Worm (Caenorhabditis elegans): ENCODE measurements around the gene ZK418.6.

ZK418.6 gene

ce11 chrIII:7067385-7067896 is 11.2 kb downstream of the ZK418.6 start, which contains the start of gene ger-1:
Gene ger-1 (minus strand): TSS chrIII:7067477.
- no peak for TF ChIP-seq ref-1 (GFP tag; conservative IDR thresholded peaks at IDR 0.05)

DNA sequence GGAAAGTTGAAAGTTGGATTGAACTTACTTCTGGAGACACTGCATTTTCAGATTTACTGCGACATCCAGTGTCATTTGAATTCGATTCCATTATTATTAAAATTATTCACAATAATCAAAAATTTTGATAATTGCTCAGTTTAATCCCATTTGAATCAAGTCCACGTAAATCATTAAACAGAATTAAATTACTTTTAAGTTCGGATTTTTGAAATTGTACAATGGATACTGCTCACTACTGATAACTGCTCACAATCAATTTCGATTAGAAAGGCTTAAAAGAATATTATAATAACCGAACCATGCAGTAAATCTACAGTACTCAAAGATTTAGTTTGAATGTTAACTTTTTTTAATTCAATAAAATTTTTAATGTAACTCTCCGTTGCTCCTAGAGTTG is 14.5 kb downstream of the ZK418.6 start, which contains the start of gene R01H2.4:
R01H2.4 (minus strand) TSS at position 101 of the 400 bp plus-strand sequence.
- no peak for TF ChIP-seq ref-1 (GFP tag; conservative IDR thresholded peaks at IDR 0.05)
- TF ChIP-seq cog-1 (tag; optimal IDR thresholded peaks at IDR 0.05): no peak
- TF ChIP-seq klf-2 (GFP tag; conservative IDR thresholded peaks at IDR 0.05): no peak
- TF ChIP-seq med-1 (GFP tag; optimal IDR thresholded peaks at IDR 0.05; ENCODE audit: insufficient read depth): no peak
- no peak for TF ChIP-seq flt-1 (GFP tag; IDR thresholded peaks at IDR 0.05)
- TF ChIP-seq tab-1 (GFP tag; IDR thresholded peaks at IDR 0.05): no peak
- TF ChIP-seq ztf-29 (GFP tag; IDR thresholded peaks at IDR 0.05): no peak
- TF ChIP-seq ztf-23 (GFP tag; IDR thresholded peaks at IDR 0.05): no peak
- TF ChIP-seq T22C8.4 (GFP tag; IDR thresholded peaks at IDR 0.05): no peak

DNA sequence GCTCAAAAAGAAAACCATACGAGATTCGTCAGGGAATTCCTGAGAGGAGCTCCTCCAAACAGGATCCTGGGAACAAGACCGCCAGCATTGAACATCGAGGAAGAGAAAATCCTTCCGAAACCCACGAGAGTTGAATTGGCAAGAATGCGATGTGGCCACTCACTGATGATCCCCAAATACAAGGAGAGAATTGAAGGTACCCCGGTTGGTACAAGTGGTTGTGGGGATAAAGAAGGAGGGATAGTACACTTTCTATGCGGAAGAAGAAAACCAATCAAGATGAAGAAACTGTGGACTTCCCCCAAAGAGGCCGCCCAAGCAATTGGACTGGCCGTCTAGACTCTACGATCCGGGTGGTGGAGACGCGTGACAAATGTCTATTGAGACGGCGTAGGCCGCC is 15.6 kb downstream of the ZK418.6 start:
- TF ChIP-seq tab-1 (GFP tag; IDR thresholded peaks at IDR 0.05) (no peak), med-1 (GFP tag; optimal IDR thresholded peaks at IDR 0.05; ENCODE audit: insufficient read depth) (no peak), ref-1 (GFP tag; conservative IDR thresholded peaks at IDR 0.05) (no peak), klf-2 (GFP tag; conservative IDR thresholded peaks at IDR 0.05) (no peak)

ce11 chrIII:7062580-7062979 is 16.1 kb downstream of the ZK418.6 start, which contains the start of gene R01H2.1:
Gene R01H2.1 (plus strand): TSS chrIII:7062880.
- TF ChIP-seq ref-1 (GFP tag; conservative IDR thresholded peaks at IDR 0.05) (no peak), cog-1 (tag; optimal IDR thresholded peaks at IDR 0.05) (no peak)

DNA sequence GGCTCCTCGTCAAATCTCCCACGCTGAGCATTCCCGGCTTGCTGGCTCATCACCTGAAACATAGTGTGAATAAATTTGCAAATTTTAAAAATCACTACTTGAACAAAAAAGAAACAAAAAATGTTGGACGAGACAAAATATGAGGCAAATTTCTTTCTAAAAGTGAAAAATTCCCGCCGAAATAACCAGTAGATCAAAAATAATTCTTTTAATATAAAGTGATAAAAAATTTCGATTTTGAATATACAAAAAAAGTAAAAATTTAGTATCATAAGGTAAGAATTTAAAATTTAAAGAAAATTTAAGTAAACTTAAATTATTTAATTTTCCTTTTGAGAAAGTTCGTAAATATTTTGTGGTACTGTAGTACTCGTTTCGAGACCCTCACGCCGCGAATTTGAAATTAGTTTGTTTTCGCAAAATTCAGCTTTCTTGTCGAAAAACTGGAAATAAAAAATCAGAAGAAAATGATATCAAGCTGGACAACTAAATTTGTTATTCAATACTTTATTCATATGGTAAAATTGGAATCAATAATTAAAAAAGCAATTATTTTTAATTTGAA is 18.0 kb downstream of the ZK418.6 start, which contains the start of gene egg-2:
egg-2 (minus strand) TSS at position 53 of the 565 bp plus-strand sequence.
- no peak for TF ChIP-seq cog-1 (tag; optimal IDR thresholded peaks at IDR 0.05)
- TF ChIP-seq T22C8.4 (GFP tag; IDR thresholded peaks at IDR 0.05): no peak
- TF ChIP-seq flt-1 (GFP tag; IDR thresholded peaks at IDR 0.05): no peak
- TF ChIP-seq ref-1 (GFP tag; conservative IDR thresholded peaks at IDR 0.05): no peak
- TF ChIP-seq tab-1 (GFP tag; IDR thresholded peaks at IDR 0.05): no peak
- no peak for TF ChIP-seq klf-2 (GFP tag; conservative IDR thresholded peaks at IDR 0.05)
- TF ChIP-seq med-1 (GFP tag; optimal IDR thresholded peaks at IDR 0.05; ENCODE audit: insufficient read depth): no peak
- TF ChIP-seq ztf-29 (GFP tag; IDR thresholded peaks at IDR 0.05): no peak
- TF ChIP-seq ztf-23 (GFP tag; IDR thresholded peaks at IDR 0.05): no peak

DNA sequence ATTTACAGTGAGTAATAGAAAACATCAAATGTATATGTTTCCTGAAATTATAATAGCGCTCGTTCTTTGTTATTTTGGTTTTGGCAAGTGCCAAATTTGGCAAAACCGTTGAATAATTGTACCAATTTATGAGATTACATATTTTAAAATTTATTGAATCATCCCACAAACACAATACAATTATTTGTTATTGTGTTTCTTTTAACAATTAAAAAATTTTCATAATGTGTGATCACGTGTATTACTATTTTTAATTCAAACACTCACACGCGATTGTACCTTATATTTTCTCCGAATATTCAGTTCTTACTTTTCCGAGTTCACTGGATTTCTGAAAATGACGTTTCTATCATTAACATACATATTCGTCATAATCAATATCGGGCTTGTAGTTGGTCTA is 22.4 kb downstream of the ZK418.6 start, which contains the start of gene R01H2.2:
R01H2.2 (plus strand) TSS at position 301 of the 400 bp plus-strand sequence.
- no peak for TF ChIP-seq flt-1 (GFP tag; IDR thresholded peaks at IDR 0.05)
- TF ChIP-seq ref-1 (GFP tag; conservative IDR thresholded peaks at IDR 0.05): no peak
- no peak for TF ChIP-seq ztf-29 (GFP tag; IDR thresholded peaks at IDR 0.05)
- TF ChIP-seq T22C8.4 (GFP tag; IDR thresholded peaks at IDR 0.05): no peak
- no peak for TF ChIP-seq tab-1 (GFP tag; IDR thresholded peaks at IDR 0.05)
- no peak for TF ChIP-seq ztf-23 (GFP tag; IDR thresholded peaks at IDR 0.05)
- no peak for TF ChIP-seq klf-2 (GFP tag; conservative IDR thresholded peaks at IDR 0.05)
- TF ChIP-seq med-1 (GFP tag; optimal IDR thresholded peaks at IDR 0.05; ENCODE audit: insufficient read depth): no peak
- no peak for TF ChIP-seq cog-1 (tag; optimal IDR thresholded peaks at IDR 0.05)

ce11 chrIII:7045643-7046042 is 33.0 kb downstream of the ZK418.6 start, which contains the start of gene R01H2.7:
Gene R01H2.7 (minus strand): TSS chrIII:7045743.
- TF ChIP-seq T22C8.4 (GFP tag; IDR thresholded peaks at IDR 0.05) (no peak), cog-1 (tag; optimal IDR thresholded peaks at IDR 0.05) (no peak), klf-2 (GFP tag; conservative IDR thresholded peaks at IDR 0.05) (no peak), ztf-23 (GFP tag; IDR thresholded peaks at IDR 0.05) (no peak), tab-1 (GFP tag; IDR thresholded peaks at IDR 0.05) (no peak), ztf-29 (GFP tag; IDR thresholded peaks at IDR 0.05) (no peak), flt-1 (GFP tag; IDR thresholded peaks at IDR 0.05) (no peak), med-1 (GFP tag; optimal IDR thresholded peaks at IDR 0.05; ENCODE audit: insufficient read depth) (no peak)

DNA sequence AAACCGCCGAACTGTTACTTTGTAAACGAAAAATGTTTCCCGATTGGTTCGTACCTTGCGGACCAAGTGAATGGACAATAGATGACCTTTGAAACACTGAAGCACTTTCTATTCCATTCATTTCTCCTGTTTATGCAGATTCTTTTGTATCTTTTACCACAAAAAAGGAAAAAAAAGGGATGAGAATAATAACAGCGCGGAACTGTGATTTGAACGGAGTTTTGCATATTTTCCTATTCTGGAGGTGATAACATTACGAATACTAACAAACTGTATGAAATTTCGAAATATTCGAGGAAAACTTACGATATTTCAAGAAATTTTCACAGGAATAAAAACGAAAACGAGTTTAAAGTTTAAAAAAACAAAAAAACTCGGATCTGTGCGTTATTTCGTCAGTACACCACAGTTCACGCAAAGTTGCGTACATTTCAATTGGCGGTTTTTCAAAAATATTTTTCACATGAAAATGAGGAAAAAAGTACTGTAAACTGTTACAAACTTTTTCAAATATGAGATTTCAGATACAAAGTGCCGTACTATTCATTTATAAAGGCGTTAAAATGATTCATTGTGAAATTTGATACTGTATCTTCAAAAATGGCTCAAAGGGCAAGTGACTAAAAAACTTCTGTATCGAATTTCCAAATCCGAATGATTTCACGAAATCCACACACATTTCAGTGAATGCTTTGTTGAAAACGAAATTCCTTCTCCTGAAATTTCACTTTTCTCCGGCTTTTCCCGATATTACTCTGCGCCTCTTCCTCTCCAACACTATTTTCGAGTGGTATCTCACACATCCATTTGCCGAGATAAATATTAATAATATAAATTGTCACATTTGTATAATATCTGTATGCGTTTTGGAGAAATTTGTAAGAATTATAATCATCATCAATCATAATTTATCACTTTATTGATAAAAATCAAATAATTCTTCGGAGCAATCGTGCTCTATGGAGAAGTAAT is 44.1 kb downstream of the ZK418.6 start:
- TF ChIP-seq klf-2 (GFP tag; conservative IDR thresholded peaks at IDR 0.05): no peak
- TF ChIP-seq ref-1 (GFP tag; conservative IDR thresholded peaks at IDR 0.05): no peak

- TF ChIP-seq T22C8.4 (GFP tag; IDR thresholded peaks at IDR 0.05) (no peak), cog-1 (tag; optimal IDR thresholded peaks at IDR 0.05) (no peak), tab-1 (GFP tag; IDR thresholded peaks at IDR 0.05) (no peak), klf-2 (GFP tag; conservative IDR thresholded peaks at IDR 0.05) (no peak)
Observed at ce11 chrIII:7032070-7032469, 46.6 kb downstream of the ZK418.6 start.

Measured in whole organism, midembryonic.